Fruit fly (Drosophila melanogaster) whole organism: ENCODE data around the gene Rpp14b.

Source experiments
- CG8478 ChIP-seq: fragments of >200 bp; optimal IDR thresholded peaks from 2 replicates; lab custom pipeline; 2018; ENCODE audit warnings: inconsistent platforms
- Dll ChIP-seq: fragments of >200 bp; optimal IDR thresholded peaks from 2 replicates; lab custom pipeline; 2017
- EcR ChIP-seq, 2 experiments: fragments of >200 bp; optimal IDR thresholded peaks; 2 replicates each; lab custom pipeline; 2017; ENCODE audit warnings: missing biosample characterization in 2 of 2, missing genetic modification characterization in 2 of 2, missing genetic modification reagents in 2 of 2
- pan ChIP-seq: fragments of >200 bp; optimal IDR thresholded peaks from 2 replicates; lab custom pipeline; 2017
- psq ChIP-seq: fragments of >200 bp; optimal IDR thresholded peaks from 2 replicates; lab custom pipeline; 2017
- usp ChIP-seq: fragments of >200 bp; optimal IDR thresholded peaks from 2 replicates; lab custom pipeline; 2017; ENCODE audit warnings: missing biosample characterization, missing genetic modification characterization, mixed read lengths

DNA sequence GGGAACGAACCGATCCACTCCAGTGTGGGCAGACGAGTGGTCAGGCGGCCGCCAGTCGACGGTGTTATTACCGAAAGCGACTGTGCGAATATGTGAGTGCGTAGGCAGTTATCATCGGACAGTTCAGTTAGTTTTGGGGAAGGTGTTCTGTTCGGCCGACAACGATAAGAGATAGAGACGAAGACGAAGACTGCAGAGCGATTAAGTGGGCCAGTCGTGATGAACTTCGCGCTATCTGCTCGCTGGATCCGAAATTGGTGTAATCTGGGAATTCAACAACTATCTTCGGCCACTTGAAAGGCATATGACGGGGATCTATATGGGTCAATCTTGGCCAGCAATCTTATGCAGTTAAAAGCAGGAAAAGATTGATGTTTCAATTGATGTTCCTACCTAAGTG, 46.6 kb upstream of the Rpp14b start, which contains the start of gene CG7912:
- TF ChIP-seq psq (lab: Kevin White, UChicago), result no peak
- no peak for TF ChIP-seq CG8478 (lab: Kevin White, UChicago)
- no peak for TF ChIP-seq usp (GFP tag; lab: Kevin White, UChicago)
- no peak for TF ChIP-seq Dll (lab: Kevin White, UChicago)
- TF ChIP-seq pan (lab: Kevin White, UChicago), result no peak
- no peak for TF ChIP-seq EcR (GFP tag; optimal IDR thresholded peaks at IDR 0.05; lab: Kevin White, UChicago)
